Worm (Caenorhabditis elegans) whole organism, mixed stage, embryonic: ENCODE results near the gene maph-9.

Experiments
- M03D4.4 ChIP-seq: sonication (generic microtip); optimal IDR thresholded peaks from 2 replicates; lab custom pipeline; 2017; ENCODE audit warnings: mild to moderate bottlenecking, missing genetic modification characterization, missing compliant biosample characterization
- blmp-1 ChIP-seq: fragments of 150-350 bp; optimal IDR thresholded peaks from 2 replicates; lab custom pipeline; 2014; ENCODE audit warnings: missing biosample characterization, missing genetic modification characterization
- ceh-39 ChIP-seq: fragments of 150-350 bp; optimal IDR thresholded peaks from 2 replicates; lab custom pipeline; 2014; ENCODE audit warnings: missing biosample characterization, missing genetic modification characterization
- ceh-43 ChIP-seq: fragments of 200-800 bp; sonication (Bioruptor generic); optimal IDR thresholded peaks from 2 replicates; lab custom pipeline; 2018; ENCODE audit warnings: mild to moderate bottlenecking, missing genetic modification characterization, moderate library complexity, missing compliant biosample characterization
- ceh-83 ChIP-seq: fragments of 200-800 bp; sonication (Bioruptor generic); optimal IDR thresholded peaks from 2 replicates; lab custom pipeline; 2018; ENCODE audit warnings: mild to moderate bottlenecking, missing genetic modification characterization, missing compliant biosample characterization
- ces-1 ChIP-seq: fragments of 150-350 bp; optimal IDR thresholded peaks from 2 replicates; lab custom pipeline; 2014; ENCODE audit warnings: missing biosample characterization, missing genetic modification reagents, missing genetic modification characterization
- cnd-1 ChIP-seq: fragments of 200-800 bp; sonication (Bioruptor generic); optimal IDR thresholded peaks from 2 replicates; lab custom pipeline; 2018; ENCODE audit warnings: mild to moderate bottlenecking, missing genetic modification characterization, missing compliant biosample characterization
- drap-1 ChIP-seq: fragments of 200-800 bp; sonication (Bioruptor generic); optimal IDR thresholded peaks from 3 replicates; lab custom pipeline; 2018; ENCODE audit warnings: mild to moderate bottlenecking, missing genetic modification characterization, missing compliant biosample characterization
- elt-1 ChIP-seq: sonication (generic microtip); optimal IDR thresholded peaks from 2 replicates; lab custom pipeline; 2017; ENCODE audit warnings: missing genetic modification characterization, mild to moderate bottlenecking, missing compliant biosample characterization, antibody characterized with exemption, moderate library complexity, borderline replicate concordance; ENCODE audit not compliant: insufficient read depth
- elt-3 ChIP-seq: fragments of 150-350 bp; optimal IDR thresholded peaks from 2 replicates; lab custom pipeline; 2014; ENCODE audit warnings: missing biosample characterization, missing genetic modification characterization
- ham-2 ChIP-seq: fragments of 200-800 bp; sonication (Bioruptor generic); optimal IDR thresholded peaks from 2 replicates; lab custom pipeline; 2018; ENCODE audit warnings: mild to moderate bottlenecking, missing genetic modification characterization, missing compliant biosample characterization
- hlh-1 ChIP-seq: fragments of 150-350 bp; optimal IDR thresholded peaks from 2 replicates; lab custom pipeline; 2014; ENCODE audit warnings: missing biosample characterization, missing genetic modification reagents, missing genetic modification characterization
- lin-13 ChIP-seq: fragments of 150-350 bp; optimal IDR thresholded peaks from 2 replicates; lab custom pipeline; 2014; ENCODE audit warnings: missing biosample characterization, missing genetic modification characterization
- lin-32 ChIP-seq: fragments of 200-800 bp; sonication (Bioruptor generic); optimal IDR thresholded peaks from 2 replicates; lab custom pipeline; 2018; ENCODE audit warnings: mild to moderate bottlenecking, missing genetic modification characterization, missing compliant biosample characterization
- lsy-2 ChIP-seq: fragments of 150-350 bp; optimal IDR thresholded peaks from 2 replicates; lab custom pipeline; 2014; ENCODE audit warnings: missing biosample characterization, missing genetic modification characterization
- mab-5 ChIP-seq: fragments of 150-350 bp; optimal IDR thresholded peaks from 2 replicates; lab custom pipeline; 2014; ENCODE audit warnings: missing biosample characterization, missing genetic modification characterization
- mep-1 ChIP-seq: fragments of 150-350 bp; optimal IDR thresholded peaks from 2 replicates; lab custom pipeline; 2017; ENCODE audit warnings: missing biosample characterization, missing genetic modification reagents, missing genetic modification characterization, inconsistent platforms
- mls-2 ChIP-seq: sonication (generic microtip); optimal IDR thresholded peaks from 2 replicates; lab custom pipeline; 2016; ENCODE audit warnings: mild to moderate bottlenecking, missing genetic modification characterization, moderate library complexity, missing compliant biosample characterization
- nhr-12 ChIP-seq: fragments of 150-350 bp; optimal IDR thresholded peaks from 2 replicates; lab custom pipeline; 2014; ENCODE audit warnings: missing biosample characterization, missing genetic modification characterization
- nhr-2 ChIP-seq: fragments of 150-350 bp; optimal IDR thresholded peaks from 2 replicates; lab custom pipeline; 2014; ENCODE audit warnings: missing biosample characterization, missing genetic modification characterization
- nhr-237 ChIP-seq: fragments of 150-350 bp; optimal IDR thresholded peaks from 2 replicates; lab custom pipeline; 2014; ENCODE audit warnings: missing biosample characterization, missing genetic modification characterization
- nhr-28 ChIP-seq: fragments of 150-350 bp; optimal IDR thresholded peaks from 2 replicates; lab custom pipeline; 2014; ENCODE audit warnings: missing biosample characterization, missing genetic modification characterization
- nhr-76 ChIP-seq: sonication (generic microtip); optimal IDR thresholded peaks from 2 replicates; lab custom pipeline; 2017; ENCODE audit warnings: missing biosample characterization, missing genetic modification characterization
- pha-4 ChIP-seq: fragments of 150-350 bp; optimal IDR thresholded peaks from 2 replicates; lab custom pipeline; 2018; ENCODE audit warnings: missing biosample characterization, missing genetic modification reagents, missing genetic modification characterization
- sem-2 ChIP-seq: fragments of 200-800 bp; sonication (Bioruptor generic); optimal IDR thresholded peaks from 2 replicates; lab custom pipeline; 2018; ENCODE audit warnings: mild to moderate bottlenecking, missing genetic modification characterization, missing compliant biosample characterization
- snpc-4 ChIP-seq: fragments of 150-350 bp; optimal IDR thresholded peaks from 2 replicates; lab custom pipeline; 2014; ENCODE audit warnings: missing biosample characterization, missing genetic modification characterization
- sptf-1 ChIP-seq: sonication (generic microtip); optimal IDR thresholded peaks from 2 replicates; lab custom pipeline; 2017; ENCODE audit warnings: mild to moderate bottlenecking, missing genetic modification characterization, moderate library complexity, missing compliant biosample characterization
- unc-120 ChIP-seq: sonication (generic microtip); optimal IDR thresholded peaks from 2 replicates; lab custom pipeline; 2017; ENCODE audit warnings: missing genetic modification characterization, missing compliant biosample characterization; ENCODE audit not compliant: poor library complexity, severe bottlenecking
- unc-39 ChIP-seq: fragments of 150-350 bp; optimal IDR thresholded peaks from 2 replicates; lab custom pipeline; 2014; ENCODE audit warnings: missing biosample characterization, missing genetic modification characterization
- unc-62 ChIP-seq: fragments of 150-350 bp; optimal IDR thresholded peaks from 2 replicates; lab custom pipeline; 2014; ENCODE audit warnings: missing biosample characterization, missing genetic modification reagents, missing genetic modification characterization
- zip-8 ChIP-seq: fragments of 150-350 bp; optimal IDR thresholded peaks from 2 replicates; lab custom pipeline; 2014; ENCODE audit warnings: missing biosample characterization, missing genetic modification characterization
- ztf-11 ChIP-seq: fragments of 150-350 bp; optimal IDR thresholded peaks from 2 replicates; lab custom pipeline; 2014; ENCODE audit warnings: missing biosample characterization, missing genetic modification characterization

Gene maph-9

ce11 chrIV:7195734-7196133 lies 39.3 kb downstream of the maph-9 start, which contains the start of gene best-16:
Gene best-16 (minus strand): TSS chrIV:7195834.
- no peak for TF ChIP-seq nhr-237 (tag; lab: Kevin White, UChicago)
- TF ChIP-seq unc-39 (tag; lab: Kevin White, UChicago), result no peak
- no peak for TF ChIP-seq snpc-4 (tag; lab: Kevin White, UChicago)
- TF ChIP-seq elt-1 (tag; lab: Kevin White, UChicago), result no peak
- TF ChIP-seq elt-3, result no peak
- TF ChIP-seq nhr-76 (tag; lab: Kevin White, UChicago), result no peak
- TF ChIP-seq lsy-2 (tag; lab: Kevin White, UChicago), result no peak
- TF ChIP-seq ham-2 (GFP tag; lab: Kevin White, UChicago), result no peak

ce11 chrIV:7196853-7197252 lies 40.4 kb downstream of the maph-9 start, which contains the start of gene unc-8:
Gene unc-8 (plus strand): TSS chrIV:7197153.
- no peak for TF ChIP-seq nhr-12 (tag; lab: Kevin White, UChicago)
- no peak for TF ChIP-seq unc-62 (GFP tag; lab: Kevin White, UChicago)
- TF ChIP-seq cnd-1 (tag; lab: Kevin White, UChicago), result no peak
- TF ChIP-seq lin-13 (tag; lab: Kevin White, UChicago), result no peak
- no peak for TF ChIP-seq ham-2 (GFP tag; lab: Kevin White, UChicago)
- TF ChIP-seq sptf-1 (tag; lab: Kevin White, UChicago), result no peak
- no peak for TF ChIP-seq ceh-83 (GFP tag; lab: Kevin White, UChicago)
- TF ChIP-seq sem-2, result no peak
- TF ChIP-seq elt-1 (tag; lab: Kevin White, UChicago), result no peak
- TF ChIP-seq nhr-237 (tag; lab: Kevin White, UChicago), result no peak
- no peak for TF ChIP-seq zip-8 (tag; lab: Kevin White, UChicago)
- no peak for TF ChIP-seq ztf-11 (tag; lab: Kevin White, UChicago)
- no peak for TF ChIP-seq mep-1 (tag; lab: Kevin White, UChicago)
- TF ChIP-seq pha-4 (tag; lab: Kevin White, UChicago), result no peak
- TF ChIP-seq ces-1, result no peak
- no peak for TF ChIP-seq drap-1
- no peak for TF ChIP-seq nhr-2
- TF ChIP-seq mab-5 (tag; lab: Kevin White, UChicago), result no peak
- TF ChIP-seq, all 35 proteins: peak for 0

- TF ChIP-seq cnd-1 (tag; lab: Kevin White, UChicago) (no peak), unc-120 (no peak), unc-39 (tag; lab: Kevin White, UChicago) (no peak), mep-1 (tag; lab: Kevin White, UChicago) (no peak), hlh-1 (tag; lab: Kevin White, UChicago) (no peak), unc-62 (GFP tag; lab: Kevin White, UChicago) (no peak), ham-2 (GFP tag; lab: Kevin White, UChicago) (no peak), mab-5 (tag; lab: Kevin White, UChicago) (no peak), sptf-1 (tag; lab: Kevin White, UChicago) (no peak), ztf-11 (tag; lab: Kevin White, UChicago) (no peak), nhr-12 (tag; lab: Kevin White, UChicago) (no peak), ceh-43 (GFP tag; lab: Kevin White, UChicago) (no peak), M03D4.4 (tag; lab: Kevin White, UChicago) (no peak), lin-32 (GFP tag; lab: Kevin White, UChicago) (no peak)
Observed at ce11 chrIV:7203696-7204095, 47.3 kb downstream of the maph-9 start, which contains the start of gene R13A1.3. Gene R13A1.3 (plus strand): TSS chrIV:7203996.

ce11 chrIV:7205969-7206368 lies 49.5 kb downstream of the maph-9 start, which contains the start of gene kcc-1:
Gene kcc-1 (plus strand): TSS chrIV:7206269.
- TF ChIP-seq nhr-237 (tag; lab: Kevin White, UChicago), result no peak
- no peak for TF ChIP-seq elt-1 (tag; lab: Kevin White, UChicago)
- TF ChIP-seq ham-2 (GFP tag; lab: Kevin White, UChicago), result no peak
- no peak for TF ChIP-seq blmp-1 (tag; lab: Kevin White, UChicago)
- no peak for TF ChIP-seq nhr-28 (tag; lab: Kevin White, UChicago)
- no peak for TF ChIP-seq mls-2 (tag; lab: Kevin White, UChicago)
- no peak for TF ChIP-seq zip-8 (tag; lab: Kevin White, UChicago)
- TF ChIP-seq hlh-1 (tag; lab: Kevin White, UChicago), result no peak

ce11 chrIV:7208961-7209360 lies 52.5 kb downstream of the maph-9 start:
- TF ChIP-seq sptf-1 (tag; lab: Kevin White, UChicago) (no peak), ceh-39 (no peak), lin-32 (GFP tag; lab: Kevin White, UChicago) (no peak), nhr-2 (no peak), lsy-2 (tag; lab: Kevin White, UChicago) (no peak), hlh-1 (tag; lab: Kevin White, UChicago) (no peak)
